Fruit fly (Drosophila melanogaster): Measurements from ENCODE around the gene CG32099.

DNA sequence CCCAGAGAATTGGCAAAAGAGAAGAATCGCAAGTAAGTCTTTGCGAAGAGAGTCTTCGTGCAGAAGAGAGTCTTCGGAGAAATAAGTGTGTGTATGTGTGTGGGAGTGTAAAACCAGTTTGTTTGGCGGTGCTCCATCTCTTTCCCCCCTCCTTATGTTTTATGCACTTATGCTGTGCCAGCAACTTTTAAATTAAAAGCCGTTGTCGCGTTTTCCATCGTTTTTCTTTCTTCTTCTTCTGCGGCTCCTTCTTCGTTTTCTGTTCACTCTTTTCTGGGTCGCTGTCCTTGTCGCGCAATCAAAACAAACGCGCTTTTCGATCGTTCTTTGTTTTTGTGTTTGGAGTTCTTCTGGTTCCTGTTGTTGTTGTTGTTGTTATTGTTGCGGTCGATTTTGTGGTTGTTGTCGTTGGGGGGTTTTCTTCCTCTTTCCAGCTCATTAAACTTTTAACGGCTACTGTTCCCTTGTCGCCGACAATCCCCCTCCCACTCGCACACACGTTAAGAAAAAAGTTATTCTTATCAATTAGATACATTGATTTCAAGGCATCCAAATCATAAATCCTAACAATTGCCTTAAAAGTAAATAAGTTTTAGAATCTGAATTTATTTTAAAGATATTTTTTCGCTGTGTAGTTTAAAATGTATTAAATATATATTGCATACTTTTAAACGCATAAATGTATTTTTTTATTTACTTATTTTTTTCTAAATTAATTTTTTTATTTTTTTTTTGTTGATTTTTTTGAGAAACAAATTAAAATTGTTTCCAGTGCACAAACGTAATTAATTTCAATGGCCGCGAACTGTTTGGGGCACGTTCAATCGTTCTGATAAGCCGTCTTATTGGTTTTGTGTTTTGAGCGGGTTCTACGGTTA is 37.8 kb upstream of the CG32099 start:
- no peak for TF ChIP-seq CTCF (optimal IDR thresholded peaks at IDR 0.05)
- no peak for TF ChIP-seq CG8478 (optimal IDR thresholded peaks at IDR 0.05)

Data from S2 (cell line).